Worm (Caenorhabditis elegans) whole organism, young adult: ENCODE data around the gene C17H12.3.

ENCODE experiments used
- B0019.2 ChIP-seq: fragments of 200-800 bp; sonication (Bioruptor generic); conservative IDR thresholded peaks from 2 replicates; pipeline ENCODE4 v1.3.6; 2022; ENCODE audit warnings: missing genetic modification reagents, missing genetic modification characterization, missing compliant biosample characterization
- B0336.3 ChIP-seq: fragments of 200-800 bp; sonication (Bioruptor generic); IDR thresholded peaks from 2 replicates; pipeline ENCODE4 v1.3.6; 2022; ENCODE audit warnings: missing genetic modification characterization, missing compliant biosample characterization
- C06A6.2 ChIP-seq: fragments of 200-800 bp; sonication (Bioruptor generic); conservative IDR thresholded peaks from 2 replicates; pipeline ENCODE4 v1.3.6; 2022; ENCODE audit warnings: missing genetic modification characterization, missing compliant biosample characterization
- C17E4.6 ChIP-seq: fragments of 200-800 bp; sonication (Bioruptor generic); IDR thresholded peaks from 2 replicates; pipeline ENCODE4 v1.3.6; 2022; ENCODE audit warnings: missing genetic modification reagents, missing genetic modification characterization, missing compliant biosample characterization
- F10E7.11 ChIP-seq: sonication (generic microtip); optimal IDR thresholded peaks from 2 replicates; lab custom pipeline; 2017; ENCODE audit warnings: mild to moderate bottlenecking, missing genetic modification characterization, moderate library complexity, missing compliant biosample characterization
- F23B12.7 ChIP-seq: sonication (generic microtip); optimal IDR thresholded peaks from 2 replicates; lab custom pipeline; 2017; ENCODE audit warnings: missing genetic modification characterization, mild to moderate bottlenecking, missing compliant biosample characterization, antibody characterized with exemption, moderate library complexity; ENCODE audit not compliant: insufficient read depth
- F37B4.10 ChIP-seq: fragments of 200-800 bp; sonication (Bioruptor generic); IDR thresholded peaks from 2 replicates; pipeline ENCODE4 v1.3.6; 2022; ENCODE audit warnings: missing genetic modification characterization, missing compliant biosample characterization
- F39B2.1 ChIP-seq: fragments of 200-800 bp; sonication (Bioruptor generic); IDR thresholded peaks from 2 replicates; pipeline ENCODE4 v1.3.6; 2022; ENCODE audit warnings: missing genetic modification reagents, missing genetic modification characterization, missing compliant biosample characterization
- F52B5.7 ChIP-seq: sonication (generic microtip); optimal IDR thresholded peaks from 2 replicates; lab custom pipeline; 2016; ENCODE audit warnings: mild to moderate bottlenecking, missing genetic modification characterization, missing compliant biosample characterization
- F57A8.1 ChIP-seq: fragments of 200-800 bp; sonication (Bioruptor generic); optimal IDR thresholded peaks from 2 replicates; lab custom pipeline; 2018; ENCODE audit warnings: mild to moderate bottlenecking, missing genetic modification characterization, moderate library complexity, missing compliant biosample characterization
- Y56A3A.18 ChIP-seq: fragments of 200-800 bp; sonication (Bioruptor generic); IDR thresholded peaks from 2 replicates; pipeline ENCODE4 v1.3.6; 2022; ENCODE audit warnings: missing genetic modification reagents, missing genetic modification characterization, missing compliant biosample characterization
- Y79H2A.3 ChIP-seq: fragments of 200-800 bp; sonication (Bioruptor generic); conservative IDR thresholded peaks from 2 replicates; pipeline ENCODE4 v1.3.6; 2022; ENCODE audit warnings: missing genetic modification reagents, missing genetic modification characterization, missing compliant biosample characterization
- bed-1 ChIP-seq: fragments of 200-800 bp; sonication (Bioruptor generic); IDR thresholded peaks from 2 replicates; pipeline ENCODE4 v1.3.6; 2022; ENCODE audit warnings: missing genetic modification reagents, missing genetic modification characterization, missing compliant biosample characterization
- cebp-1 ChIP-seq, 2 experiments: fragments of 200-800 bp in 1 of 2; sonication (Bioruptor generic) in 1 of 2; sonication (generic microtip) in 1 of 2; IDR thresholded peaks in 1 of 2; optimal IDR thresholded peaks in 1 of 2; 2 replicates each; pipeline versions ENCODE4 v1.3.6 to Lab custom; 2017 to 2022; ENCODE audit warnings: missing compliant biosample characterization in 2 of 2, missing genetic modification characterization in 2 of 2, mild to moderate bottlenecking in 1 of 2, missing genetic modification reagents in 1 of 2, moderate library complexity in 1 of 2
- ceh-100 ChIP-seq: fragments of 200-800 bp; sonication (Bioruptor generic); IDR thresholded peaks from 2 replicates; pipeline ENCODE4 v1.3.6; 2022; ENCODE audit warnings: missing genetic modification reagents, missing genetic modification characterization, missing compliant biosample characterization
- ceh-91 ChIP-seq: fragments of 200-800 bp; sonication (Bioruptor generic); IDR thresholded peaks from 2 replicates; pipeline ENCODE4 v1.3.6; 2022; ENCODE audit warnings: missing genetic modification reagents, missing genetic modification characterization, missing compliant biosample characterization
- die-1 ChIP-seq: sonication (generic microtip); optimal IDR thresholded peaks from 2 replicates; lab custom pipeline; 2016; ENCODE audit warnings: missing genotype, mild to moderate bottlenecking, missing genetic modification characterization, missing compliant biosample characterization
- dox-1 ChIP-seq: fragments of 200-800 bp; sonication (Bioruptor generic); IDR thresholded peaks from 2 replicates; pipeline ENCODE4 v1.3.6; 2022; ENCODE audit warnings: missing genetic modification reagents, missing genetic modification characterization, missing compliant biosample characterization
- egl-44 ChIP-seq: fragments of 200-800 bp; sonication (Bioruptor generic); IDR thresholded peaks from 2 replicates; pipeline ENCODE4 v1.3.6; 2022; ENCODE audit warnings: missing genetic modification reagents, missing genetic modification characterization, missing compliant biosample characterization
- hlh-26 ChIP-seq: fragments of 200-800 bp; sonication (Bioruptor generic); conservative IDR thresholded peaks from 2 replicates; pipeline ENCODE4 v1.3.6; 2022; ENCODE audit warnings: missing genetic modification reagents, missing genetic modification characterization, missing compliant biosample characterization
- hmg-1.2 ChIP-seq: fragments of 200-800 bp; sonication (Bioruptor generic); IDR thresholded peaks from 2 replicates; pipeline ENCODE4 v1.3.6; 2022; ENCODE audit warnings: missing genetic modification reagents, missing genetic modification characterization, missing compliant biosample characterization
- hrde-1 ChIP-seq: sonication (generic microtip); optimal IDR thresholded peaks from 2 replicates; lab custom pipeline; 2016; ENCODE audit warnings: missing genetic modification characterization, mild to moderate bottlenecking, missing compliant biosample characterization, moderate library complexity, missing genotype, missing genetic modification reagents, borderline replicate concordance
- lag-1 ChIP-seq: fragments of 200-800 bp; sonication (Bioruptor generic); IDR thresholded peaks from 2 replicates; pipeline ENCODE4 v1.3.6; 2022; ENCODE audit warnings: missing genetic modification reagents, missing genetic modification characterization, missing compliant biosample characterization
- lin-26 ChIP-seq: fragments of 200-800 bp; sonication (Bioruptor generic); IDR thresholded peaks from 2 replicates; pipeline ENCODE4 v1.3.6; 2022; ENCODE audit warnings: missing genetic modification reagents, missing genetic modification characterization, missing compliant biosample characterization
- lin-40 ChIP-seq: sonication (generic microtip); optimal IDR thresholded peaks from 2 replicates; lab custom pipeline; 2016; ENCODE audit warnings: missing genetic modification characterization, mild to moderate bottlenecking, missing compliant biosample characterization, missing genotype, missing genetic modification reagents
- lsl-1 ChIP-seq: fragments of 200-800 bp; sonication (Bioruptor generic); optimal IDR thresholded peaks from 2 replicates; lab custom pipeline; 2018; ENCODE audit warnings: mild to moderate bottlenecking, missing genetic modification characterization, moderate library complexity, missing compliant biosample characterization
- madf-10 ChIP-seq: sonication (generic microtip); optimal IDR thresholded peaks from 2 replicates; lab custom pipeline; 2016; ENCODE audit warnings: mild to moderate bottlenecking, missing genetic modification characterization, missing compliant biosample characterization
- madf-8 ChIP-seq: fragments of 200-800 bp; sonication (Bioruptor generic); conservative IDR thresholded peaks from 2 replicates; pipeline ENCODE4 v1.3.6; 2022; ENCODE audit warnings: missing genetic modification reagents, missing genetic modification characterization, missing compliant biosample characterization
- mcd-1 ChIP-seq: fragments of 200-800 bp; sonication (Bioruptor generic); IDR thresholded peaks from 2 replicates; pipeline ENCODE4 v1.3.6; 2022; ENCODE audit warnings: missing genetic modification reagents, missing genetic modification characterization, missing compliant biosample characterization
- mel-28 ChIP-seq: sonication (generic microtip); optimal IDR thresholded peaks from 2 replicates; lab custom pipeline; 2016; ENCODE audit warnings: borderline replicate concordance, mild to moderate bottlenecking, missing genetic modification characterization, missing compliant biosample characterization
- nfyb-1 ChIP-seq: fragments of 200-800 bp; sonication (Bioruptor generic); IDR thresholded peaks from 2 replicates; pipeline ENCODE4 v1.3.6; 2022; ENCODE audit warnings: missing genetic modification reagents, missing genetic modification characterization, missing compliant biosample characterization
- nhr-120 ChIP-seq: fragments of 200-800 bp; sonication (Bioruptor generic); IDR thresholded peaks from 2 replicates; pipeline ENCODE4 v1.3.6; 2022; ENCODE audit warnings: missing genetic modification characterization, missing compliant biosample characterization
- nhr-80 ChIP-seq: sonication (generic microtip); optimal IDR thresholded peaks from 2 replicates; lab custom pipeline; 2016; ENCODE audit warnings: missing genetic modification characterization, missing compliant biosample characterization
- nhr-90 ChIP-seq: sonication (generic microtip); optimal IDR thresholded peaks from 2 replicates; lab custom pipeline; 2016; ENCODE audit warnings: missing genotype, mild to moderate bottlenecking, missing genetic modification characterization, missing compliant biosample characterization
- pbrm-1 ChIP-seq: fragments of 200-800 bp; sonication (Bioruptor generic); IDR thresholded peaks from 2 replicates; pipeline ENCODE4 v1.3.6; 2022; ENCODE audit warnings: missing genetic modification reagents, missing genetic modification characterization, missing compliant biosample characterization
- rcor-1 ChIP-seq: fragments of 200-800 bp; sonication (Bioruptor generic); IDR thresholded peaks from 2 replicates; pipeline ENCODE4 v1.3.6; 2022; ENCODE audit warnings: missing genetic modification reagents, missing genetic modification characterization, missing compliant biosample characterization
- repo-1 ChIP-seq: sonication (generic microtip); optimal IDR thresholded peaks from 2 replicates; lab custom pipeline; 2017; ENCODE audit warnings: mild to moderate bottlenecking, missing genetic modification characterization, missing compliant biosample characterization
- sdz-38 ChIP-seq: sonication (generic microtip); optimal IDR thresholded peaks from 2 replicates; lab custom pipeline; 2016; ENCODE audit warnings: missing genotype, missing genetic modification characterization, missing compliant biosample characterization
- snpc-1.3 ChIP-seq: sonication (generic microtip); optimal IDR thresholded peaks from 2 replicates; lab custom pipeline; 2017; ENCODE audit warnings: missing genetic modification characterization, mild to moderate bottlenecking, missing compliant biosample characterization, antibody characterized with exemption, moderate library complexity, missing genotype, missing genetic modification reagents; ENCODE audit not compliant: insufficient read depth
- snpc-3.4 ChIP-seq: sonication (generic microtip); optimal IDR thresholded peaks from 2 replicates; lab custom pipeline; 2017; ENCODE audit warnings: missing genetic modification characterization, mild to moderate bottlenecking, missing compliant biosample characterization, antibody characterized with exemption, moderate library complexity, missing genotype, missing genetic modification reagents
- sptf-2 ChIP-seq: fragments of 200-800 bp; sonication (Bioruptor generic); optimal IDR thresholded peaks from 2 replicates; lab custom pipeline; 2018; ENCODE audit warnings: mild to moderate bottlenecking, missing genetic modification characterization, missing compliant biosample characterization
- tbp1 ChIP-seq: fragments of 200-800 bp; sonication (Bioruptor generic); optimal IDR thresholded peaks from 2 replicates; lab custom pipeline; 2018; ENCODE audit warnings: mild to moderate bottlenecking, missing genetic modification characterization, missing compliant biosample characterization
- ztf-18 ChIP-seq: sonication (generic microtip); optimal IDR thresholded peaks from 2 replicates; lab custom pipeline; 2016; ENCODE audit warnings: missing genotype, mild to moderate bottlenecking, missing genetic modification characterization, missing compliant biosample characterization
- ztf-22 ChIP-seq: fragments of 200-800 bp; sonication (Bioruptor generic); optimal IDR thresholded peaks from 2 replicates; lab custom pipeline; 2018; ENCODE audit warnings: mild to moderate bottlenecking, missing genetic modification characterization, moderate library complexity, missing compliant biosample characterization
- ztf-6 ChIP-seq: fragments of 200-800 bp; sonication (Bioruptor generic); IDR thresholded peaks from 2 replicates; pipeline ENCODE4 v1.3.6; 2022; ENCODE audit warnings: missing genetic modification reagents, missing genetic modification characterization, missing compliant biosample characterization

Gene C17H12.3

DNA sequence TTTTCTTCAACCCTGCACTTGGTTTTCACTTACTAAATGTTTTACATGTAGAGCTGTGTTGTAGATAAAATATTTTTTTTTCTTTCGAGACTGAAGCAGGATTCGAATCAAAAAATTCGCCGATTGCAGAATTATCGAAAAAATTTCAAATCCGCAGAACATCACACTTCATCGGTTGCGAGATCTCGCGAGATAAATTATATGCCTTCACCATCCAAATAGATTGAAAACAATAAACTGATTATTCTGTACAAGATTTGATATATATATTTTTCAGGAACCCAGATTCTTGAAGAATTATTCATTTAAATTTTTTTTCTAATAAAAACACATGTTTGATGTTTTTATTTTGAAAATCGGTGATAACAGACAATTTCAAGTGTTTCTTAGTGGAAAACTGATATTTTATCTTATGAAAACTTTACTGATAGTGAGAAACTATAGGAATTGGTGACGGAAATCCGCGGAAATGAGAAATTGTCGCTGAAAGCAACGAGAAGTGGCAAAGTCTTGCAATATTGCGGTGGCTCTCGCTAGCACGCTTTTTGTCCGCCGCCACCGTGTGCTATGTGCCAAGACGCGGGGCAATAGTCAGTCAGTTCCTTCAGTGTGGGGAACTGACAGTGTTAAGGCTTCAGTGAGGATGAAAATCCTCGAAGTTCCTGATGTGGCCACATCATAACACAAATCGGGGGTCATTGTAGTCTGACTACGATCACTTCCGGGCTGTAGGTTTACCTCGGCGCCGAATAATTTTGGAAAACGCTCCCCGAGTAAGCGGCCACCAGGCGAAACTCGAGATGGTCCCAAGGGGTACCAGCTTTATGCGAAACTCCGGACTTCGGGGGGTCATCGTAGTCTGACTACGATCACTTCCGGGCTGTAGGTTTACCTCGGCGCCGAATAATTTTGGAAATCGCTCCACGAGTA is 2.8 kb downstream of the C17H12.3 start (continued):
- TF ChIP-seq mcd-1 (peak; percentile 24; the same call in 1 of the 2 replicates), repo-1 (tag; lab: Kevin White, UChicago) (peak; percentile 58), cebp-1 (GFP tag; IDR thresholded peaks at IDR 0.05; lab: Robert Waterston, UW) (no peak), cebp-1 (tag; optimal IDR thresholded peaks at IDR 0.05; lab: Kevin White, UChicago) (peak; percentile 5), egl-44 (GFP tag; lab: Robert Waterston, UW) (no peak), ztf-22 (GFP tag; lab: Kevin White, UChicago) (peak; percentile 7), F57A8.1 (no peak), die-1 (tag; lab: Kevin White, UChicago) (no peak), nfyb-1 (peak; percentile 58), hrde-1 (tag; lab: Kevin White, UChicago) (no peak), pbrm-1 (0 out of 2 replicates have a peak, but pooled peaks have one; percentile 46), Y56A3A.18 (GFP tag; lab: Robert Waterston, UW) (0 out of 2 replicates have a peak, but pooled peaks have one; percentile 46), madf-8 (GFP tag; lab: Robert Waterston, UW) (no peak), C06A6.2 (no peak), Y79H2A.3 (GFP tag; lab: Robert Waterston, UW) (no peak), sptf-2 (GFP tag; lab: Kevin White, UChicago) (no peak), nhr-80 (no peak), snpc-1.3 (tag; lab: Kevin White, UChicago) (no peak), hmg-1.2 (GFP tag; lab: Robert Waterston, UW) (peak; percentile 64), lsl-1 (GFP tag; lab: Kevin White, UChicago) (peak; percentile 50), F39B2.1 (GFP tag; lab: Robert Waterston, UW) (no peak), ceh-91 (GFP tag; lab: Robert Waterston, UW) (no peak), ztf-6 (no peak), F37B4.10 (GFP tag; lab: Robert Waterston, UW) (no peak), nhr-120 (GFP tag; lab: Robert Waterston, UW) (no peak), B0019.2 (no peak), F52B5.7 (tag; lab: Kevin White, UChicago) (no peak), dox-1 (GFP tag; lab: Robert Waterston, UW) (0 out of 2 replicates have a peak, but pooled peaks have one; percentile 30), ceh-100 (no peak), C17E4.6 (GFP tag; lab: Robert Waterston, UW) (no peak), tbp1 (GFP tag; lab: Kevin White, UChicago) (peak; percentile 63), rcor-1 (GFP tag; lab: Robert Waterston, UW) (peak; percentile 29; the same call in 1 of the 2 replicates), mel-28 (tag; lab: Kevin White, UChicago) (no peak), nhr-90 (tag; lab: Kevin White, UChicago) (no peak), F10E7.11 (tag; lab: Kevin White, UChicago) (no peak), ztf-18 (tag; lab: Kevin White, UChicago) (no peak), snpc-3.4 (tag; lab: Kevin White, UChicago) (peak; percentile 75), sdz-38 (tag; lab: Kevin White, UChicago) (no peak), lag-1 (GFP tag; lab: Robert Waterston, UW) (no peak), lin-26 (peak; percentile 36; the same call in 1 of the 2 replicates), F23B12.7 (tag; lab: Kevin White, UChicago) (no peak), lin-40 (tag; lab: Kevin White, UChicago) (peak; percentile 58), B0336.3 (0 out of 2 replicates have a peak, but pooled peaks have one; percentile 12), bed-1 (no peak), hlh-26 (GFP tag; lab: Robert Waterston, UW) (no peak), madf-10 (no peak)
